Worm (Caenorhabditis elegans) whole organism, L3 larva: Measurements from ENCODE around the gene ncs-1.

Experiments
- ceh-82 ChIP-seq: fragments of 150-350 bp; optimal IDR thresholded peaks from 2 replicates; lab custom pipeline; 2014; ENCODE audit warnings: missing biosample characterization, missing genetic modification characterization
- fos-1 ChIP-seq: fragments of 150-350 bp; optimal IDR thresholded peaks from 2 replicates; lab custom pipeline; 2014; ENCODE audit warnings: missing biosample characterization, missing genetic modification characterization
- nhr-11 ChIP-seq: fragments of 150-350 bp; optimal IDR thresholded peaks from 2 replicates; lab custom pipeline; 2014; ENCODE audit warnings: missing biosample characterization, missing genetic modification characterization
- nhr-25 ChIP-seq: sonication (generic microtip); optimal IDR thresholded peaks from 2 replicates; lab custom pipeline; 2017; ENCODE audit warnings: missing biosample characterization, missing genetic modification characterization
- pha-4 ChIP-seq: fragments of 150-350 bp; optimal IDR thresholded peaks from 2 replicates; lab custom pipeline; 2014; ENCODE audit warnings: missing biosample characterization, missing genetic modification reagents, missing genetic modification characterization
- skn-1 ChIP-seq: fragments of 150-350 bp; optimal IDR thresholded peaks from 2 replicates; lab custom pipeline; 2014; ENCODE audit warnings: missing biosample characterization, missing genetic modification characterization
- snpc-4 ChIP-seq: fragments of 150-350 bp; optimal IDR thresholded peaks from 2 replicates; lab custom pipeline; 2014; ENCODE audit warnings: missing biosample characterization, missing genetic modification characterization
- unc-39 ChIP-seq: sonication (generic microtip); optimal IDR thresholded peaks from 4 replicates; lab custom pipeline; 2017; ENCODE audit warnings: missing biosample characterization, missing genetic modification characterization
- ztf-4 ChIP-seq: fragments of 150-350 bp; optimal IDR thresholded peaks from 2 replicates; lab custom pipeline; 2014; ENCODE audit warnings: missing biosample characterization, missing genetic modification characterization

- TF ChIP-seq nhr-11 (tag; lab: Kevin White, UChicago) (no peak), ztf-4 (tag; lab: Kevin White, UChicago) (no peak), ceh-82 (tag; lab: Kevin White, UChicago) (no peak), fos-1 (tag; lab: Kevin White, UChicago) (no peak), snpc-4 (tag; lab: Kevin White, UChicago) (peak; percentile 64), unc-39 (no peak), pha-4 (tag; lab: Kevin White, UChicago) (peak; percentile 95), skn-1 (tag; lab: Kevin White, UChicago) (peak; percentile 66), nhr-25 (tag; lab: Kevin White, UChicago) (peak; percentile 61)
Observed at ce11 chrX:924495-925008, 38.5 kb downstream of the ncs-1 start, which contains the start of the genes pifk-1 and tbc-11.
